Fruit fly (Drosophila melanogaster) whole organism, wandering third instar larva: ENCODE measurements around the gene Fitm.

Experiments
- Abd-B ChIP-seq: fragments of >200 bp; optimal IDR thresholded peaks from 2 replicates; lab custom pipeline; 2017; ENCODE audit warnings: missing biosample characterization, missing genetic modification characterization
- CG32264 ChIP-seq: fragments of 200-800 bp; sonication (Bioruptor generic); optimal IDR thresholded peaks from 2 replicates; lab custom pipeline; 2016; ENCODE audit warnings: missing biosample characterization, missing genetic modification characterization
- CG9705 ChIP-seq: fragments of 200-800 bp; sonication (Bioruptor generic); optimal IDR thresholded peaks from 2 replicates; lab custom pipeline; 2018; ENCODE audit warnings: missing biosample characterization, mild to moderate bottlenecking, missing genetic modification characterization
- CrebA ChIP-seq: fragments of 200-800 bp; sonication (Bioruptor generic); optimal IDR thresholded peaks from 2 replicates; lab custom pipeline; 2016; ENCODE audit warnings: missing biosample characterization, mild to moderate bottlenecking, missing genetic modification characterization, borderline replicate concordance
- Dfd ChIP-seq: fragments of >200 bp; optimal IDR thresholded peaks from 2 replicates; lab custom pipeline; 2017; ENCODE audit warnings: missing biosample characterization, missing genetic modification characterization
- GATAd ChIP-seq: sonication (Bioruptor generic); optimal IDR thresholded peaks from 2 replicates; lab custom pipeline; 2016; ENCODE audit warnings: missing biosample characterization, missing genetic modification characterization
- HLH106 ChIP-seq: fragments of 200-800 bp; optimal IDR thresholded peaks from 3 replicates; lab custom pipeline; 2019; ENCODE audit warnings: missing biosample characterization, mild to moderate bottlenecking, missing genetic modification characterization, moderate library complexity
- Hnf4 ChIP-seq: fragments of 200-800 bp; sonication (Bioruptor generic); optimal IDR thresholded peaks from 2 replicates; lab custom pipeline; 2016; ENCODE audit warnings: missing biosample characterization, mild to moderate bottlenecking, missing genetic modification characterization
- Hr78 ChIP-seq: fragments of >200 bp; optimal IDR thresholded peaks from 2 replicates; lab custom pipeline; 2017; ENCODE audit warnings: missing biosample characterization, missing genetic modification characterization
- Jra ChIP-seq: sonication (Bioruptor generic); optimal IDR thresholded peaks from 2 replicates; lab custom pipeline; 2016; ENCODE audit warnings: missing biosample characterization, missing genetic modification characterization
- Mio ChIP-seq: sonication (Bioruptor generic); optimal IDR thresholded peaks from 2 replicates; lab custom pipeline; 2016; ENCODE audit warnings: missing biosample characterization, missing genetic modification characterization
- Myc ChIP-seq: fragments of >200 bp; optimal IDR thresholded peaks from 2 replicates; lab custom pipeline; 2017
- N ChIP-seq: fragments of >200 bp; optimal IDR thresholded peaks from 2 replicates; lab custom pipeline; 2018; ENCODE audit warnings: missing biosample characterization, missing external identifiers, missing genetic modification characterization
- OdsH ChIP-seq: fragments of 200-800 bp; sonication (Bioruptor generic); optimal IDR thresholded peaks from 2 replicates; lab custom pipeline; 2016; ENCODE audit warnings: missing biosample characterization, mild to moderate bottlenecking, missing genetic modification characterization
- Rel ChIP-seq, 2 experiments: fragments of 200-800 bp; sonication (Bioruptor generic) in 1 of 2; optimal IDR thresholded peaks; 2 replicates in 1 of 2; 3 replicates in 1 of 2; lab custom pipeline; 2016 to 2019; ENCODE audit warnings: mild to moderate bottlenecking in 2 of 2, missing biosample characterization in 2 of 2, missing genetic modification characterization in 2 of 2, moderate library complexity in 1 of 2
- Sp1 ChIP-seq: fragments of 200-800 bp; sonication (Bioruptor generic); optimal IDR thresholded peaks from 3 replicates; lab custom pipeline; 2019; ENCODE audit warnings: missing biosample characterization, mild to moderate bottlenecking, missing genetic modification characterization, moderate library complexity
- Vsx2 ChIP-seq: fragments of 200-300, 225-300 bp; sonication (Bioruptor generic); optimal IDR thresholded peaks from 2 replicates; lab custom pipeline; 2018; ENCODE audit warnings: missing biosample characterization, missing genetic modification characterization; ENCODE audit not compliant: partially characterized antibody
- br ChIP-seq: fragments of 200-800 bp; sonication (Bioruptor generic); optimal IDR thresholded peaks from 2 replicates; lab custom pipeline; 2016; ENCODE audit warnings: missing biosample characterization, missing genetic modification characterization
- brk ChIP-seq: fragments of 200-800 bp; sonication (Bioruptor generic); optimal IDR thresholded peaks from 2 replicates; lab custom pipeline; 2016; ENCODE audit warnings: missing biosample characterization, mild to moderate bottlenecking, missing genetic modification characterization
- dl ChIP-seq, 2 experiments: fragments of 175-275, 200-275 bp in 1 of 2; fragments of 200-275 bp in 1 of 2; sonication (Bioruptor generic); optimal IDR thresholded peaks; lab custom pipeline; 2018; ENCODE audit warnings: mild to moderate bottlenecking in 2 of 2, missing biosample characterization in 2 of 2, missing genetic modification characterization in 2 of 2, moderate library complexity in 2 of 2; ENCODE audit not compliant: partially characterized antibody in 2 of 2, insufficient read depth in 1 of 2
- dmrt93B ChIP-seq: fragments of 200-800 bp; sonication (Bioruptor generic); optimal IDR thresholded peaks from 2 replicates; lab custom pipeline; 2018; ENCODE audit warnings: missing biosample characterization, mild to moderate bottlenecking, missing genetic modification characterization
- ey ChIP-seq: fragments of 200-800 bp; sonication (Bioruptor generic); optimal IDR thresholded peaks from 2 replicates; lab custom pipeline; 2016; ENCODE audit warnings: missing biosample characterization, missing genetic modification characterization
- foxo ChIP-seq, 2 experiments: fragments of 200-800 bp; sonication (Bioruptor generic); optimal IDR thresholded peaks; 2 replicates in 1 of 2; 3 replicates in 1 of 2; lab custom pipeline; 2016 to 2017; ENCODE audit warnings: missing biosample characterization in 2 of 2, missing genetic modification characterization in 2 of 2
- fru ChIP-seq: fragments of 200-800 bp; sonication (Bioruptor generic); optimal IDR thresholded peaks from 3 replicates; lab custom pipeline; 2016; ENCODE audit warnings: missing biosample characterization, mild to moderate bottlenecking, missing genetic modification characterization
- h ChIP-seq: fragments of 200-800 bp; sonication (Bioruptor generic); optimal IDR thresholded peaks from 3 replicates; lab custom pipeline; 2016; ENCODE audit warnings: missing biosample characterization, mild to moderate bottlenecking, missing genetic modification characterization
- jim ChIP-seq: fragments of 175-275, 200-325 bp; sonication (Bioruptor generic); optimal IDR thresholded peaks from 2 replicates; lab custom pipeline; 2016; ENCODE audit warnings: missing biosample characterization, mild to moderate bottlenecking, missing genetic modification characterization
- lola ChIP-seq: fragments of >200 bp; optimal IDR thresholded peaks from 2 replicates; lab custom pipeline; 2017; ENCODE audit warnings: missing biosample characterization, missing genetic modification characterization
- pan ChIP-seq: fragments of >200 bp; optimal IDR thresholded peaks from 2 replicates; lab custom pipeline; 2017
- psq ChIP-seq: fragments of 200-800 bp; sonication (Bioruptor generic); optimal IDR thresholded peaks from 3 replicates; lab custom pipeline; 2017; ENCODE audit warnings: missing biosample characterization, mild to moderate bottlenecking, missing genetic modification characterization, moderate library complexity
- rgr ChIP-seq: fragments of 200-800 bp; sonication (Bioruptor generic); optimal IDR thresholded peaks from 3 replicates; lab custom pipeline; 2016; ENCODE audit warnings: missing biosample characterization, mild to moderate bottlenecking, missing genetic modification characterization
- sage ChIP-seq: fragments of 200-800 bp; sonication (Bioruptor generic); optimal IDR thresholded peaks from 2 replicates; lab custom pipeline; 2016; ENCODE audit warnings: missing biosample characterization, mild to moderate bottlenecking, missing genetic modification characterization
- sv ChIP-seq: fragments of 200-800 bp; sonication (Bioruptor generic); optimal IDR thresholded peaks from 3 replicates; lab custom pipeline; 2016; ENCODE audit warnings: missing biosample characterization, missing genetic modification characterization

Gene Fitm

dm6 chr3L:5130508-5130907, 15.4 kb downstream of the Fitm start:
- TF ChIP-seq psq (GFP tag; lab: Kevin White, UChicago) (no peak), br (GFP tag; lab: Kevin White, UChicago) (no peak), Hnf4 (GFP tag; lab: Kevin White, UChicago) (no peak), Sp1 (no peak), brk (GFP tag; lab: Kevin White, UChicago) (no peak), Hr78 (GFP tag; lab: Kevin White, UChicago) (no peak), jim (GFP tag; lab: Kevin White, UChicago) (no peak), dl (GFP tag; optimal IDR thresholded peaks at IDR 0.05; lab: Kevin White, UChicago; ENCODE audit: insufficient read depth in 1 of 2, partially characterized antibody in 2 of 2) (no peak), ey (no peak), Rel (GFP tag; optimal IDR thresholded peaks at IDR 0.05; lab: Kevin White, UChicago) (no peak), Rel (tag; optimal IDR thresholded peaks at IDR 0.05; lab: Kevin White, UChicago) (no peak), CG32264 (GFP tag; lab: Kevin White, UChicago) (no peak)

- no peak for TF ChIP-seq CrebA
- no peak for TF ChIP-seq pan (lab: Kevin White, UChicago)
- TF ChIP-seq fru (GFP tag; lab: Kevin White, UChicago): no peak
- TF ChIP-seq Abd-B (GFP tag; lab: Kevin White, UChicago): no peak
- no peak for TF ChIP-seq ey
- no peak for TF ChIP-seq brk (GFP tag; lab: Kevin White, UChicago)
- no peak for TF ChIP-seq br (GFP tag; lab: Kevin White, UChicago)
- no peak for TF ChIP-seq dl (GFP tag; optimal IDR thresholded peaks at IDR 0.05; lab: Kevin White, UChicago; ENCODE audit: insufficient read depth in 1 of 2, partially characterized antibody in 2 of 2)
- no peak for TF ChIP-seq OdsH
- TF ChIP-seq Hr78 (GFP tag; lab: Kevin White, UChicago): no peak
- no peak for TF ChIP-seq GATAd (GFP tag; lab: Kevin White, UChicago)
- TF ChIP-seq Dfd (GFP tag; lab: Kevin White, UChicago): no peak
- no peak for TF ChIP-seq HLH106 (tag; lab: Kevin White, UChicago)
- no peak for TF ChIP-seq rgr
- no peak for TF ChIP-seq Myc (lab: Kevin White, UChicago)
- TF ChIP-seq dmrt93B (GFP tag; lab: Kevin White, UChicago): no peak
Observed at dm6 chr3L:5129199-5129598, 16.7 kb downstream of the Fitm start, which contains the start of gene CG4597. Gene CG4597 (plus strand): TSS chr3L:5129499.

- TF ChIP-seq h (GFP tag; lab: Kevin White, UChicago) (peak; percentile 16), foxo (GFP tag; optimal IDR thresholded peaks at IDR 0.05; lab: Kevin White, UChicago) (peak in 1 of 2 experiments; percentile 39), N (GFP tag; lab: Kevin White, UChicago) (no peak), CG9705 (GFP tag; lab: Kevin White, UChicago) (no peak), psq (GFP tag; lab: Kevin White, UChicago) (peak; percentile 65), OdsH (no peak), Vsx2 (no peak), fru (GFP tag; lab: Kevin White, UChicago) (peak; percentile 18), HLH106 (tag; lab: Kevin White, UChicago) (peak; percentile 16)
Observed at dm6 chr3L:5128214-5128613, 17.6 kb downstream of the Fitm start.

- TF ChIP-seq rgr (no peak), Mio (no peak), Abd-B (GFP tag; lab: Kevin White, UChicago) (no peak), pan (lab: Kevin White, UChicago) (no peak), foxo (GFP tag; optimal IDR thresholded peaks at IDR 0.05; lab: Kevin White, UChicago) (no peak), brk (GFP tag; lab: Kevin White, UChicago) (no peak), dmrt93B (GFP tag; lab: Kevin White, UChicago) (no peak), jim (GFP tag; lab: Kevin White, UChicago) (no peak), lola (GFP tag; lab: Kevin White, UChicago) (no peak), Myc (lab: Kevin White, UChicago) (no peak), Jra (no peak), ey (no peak), Dfd (GFP tag; lab: Kevin White, UChicago) (no peak), psq (GFP tag; lab: Kevin White, UChicago) (no peak), OdsH (no peak), sage (GFP tag; lab: Kevin White, UChicago) (no peak), sv (GFP tag; lab: Kevin White, UChicago) (no peak), dl (GFP tag; optimal IDR thresholded peaks at IDR 0.05; lab: Kevin White, UChicago; ENCODE audit: insufficient read depth in 1 of 2, partially characterized antibody in 2 of 2) (no peak), br (GFP tag; lab: Kevin White, UChicago) (no peak), Hr78 (GFP tag; lab: Kevin White, UChicago) (no peak)
Observed at dm6 chr3L:5127609-5128008, 18.3 kb downstream of the Fitm start.
